Worm (Caenorhabditis elegans): ENCODE measurements around the gene ppgn-1.

The ppgn-1 gene

ce11 chrIV:2389745-2390144 lies 41.0 kb upstream of the ppgn-1 start:
- no peak for TF ChIP-seq alr-1 (tag; optimal IDR thresholded peaks at IDR 0.05)
- no peak for TF ChIP-seq nhr-77 (tag; optimal IDR thresholded peaks at IDR 0.05)
- no peak for TF ChIP-seq unc-55 (GFP tag; optimal IDR thresholded peaks at IDR 0.05)
- no peak for TF ChIP-seq nhr-129 (tag; optimal IDR thresholded peaks at IDR 0.05)
- TF ChIP-seq nhr-25 (tag; optimal IDR thresholded peaks at IDR 0.05), result no peak
- TF ChIP-seq ama-1 (optimal IDR thresholded peaks at IDR 0.05), result no peak
- no peak for TF ChIP-seq F13H6.1 (tag; optimal IDR thresholded peaks at IDR 0.05)
- TF ChIP-seq nhr-237 (tag; optimal IDR thresholded peaks at IDR 0.05), result no peak
- TF ChIP-seq mdl-1 (tag; optimal IDR thresholded peaks at IDR 0.05), result no peak
- TF ChIP-seq unc-62 (GFP tag; optimal IDR thresholded peaks at IDR 0.05), result no peak
- no peak for TF ChIP-seq unc-39 (tag; optimal IDR thresholded peaks at IDR 0.05)
- no peak for TF ChIP-seq nhr-12 (tag; optimal IDR thresholded peaks at IDR 0.05)
- TF ChIP-seq zag-1 (tag; optimal IDR thresholded peaks at IDR 0.05), result no peak
- TF ChIP-seq ztf-4 (tag; optimal IDR thresholded peaks at IDR 0.05), result no peak

DNA sequence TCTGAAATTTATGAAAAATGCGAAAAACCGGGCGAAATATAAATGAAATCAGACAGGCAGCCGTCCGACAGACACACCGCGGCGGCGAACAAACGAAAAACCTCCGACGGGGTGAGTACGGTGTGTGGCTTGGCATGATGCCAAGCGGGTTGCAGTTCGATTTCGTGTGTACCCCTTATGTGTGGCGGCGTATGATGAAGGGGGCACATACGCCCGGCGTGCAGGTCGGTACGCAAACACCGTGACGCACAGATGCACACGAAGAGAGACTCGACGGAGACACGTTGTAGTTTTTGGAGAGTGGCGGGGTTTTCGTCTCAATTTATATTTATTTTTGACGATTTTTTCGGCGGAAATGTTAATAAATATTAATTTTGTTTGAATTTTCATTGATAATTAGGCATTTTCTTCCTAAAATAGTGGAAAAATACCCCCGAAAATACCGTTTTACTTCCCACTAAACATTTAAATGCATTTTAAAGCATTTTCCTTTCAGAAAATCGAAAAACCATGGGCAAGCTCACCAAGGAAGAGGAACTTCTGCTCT lies 40.3 kb upstream of the ppgn-1 start, which contains the start of gene trap-3:
Gene trap-3, plus strand, starts transcription at position 497 of the 547 bp plus-strand sequence.
- TF ChIP-seq nhr-25 (tag; optimal IDR thresholded peaks at IDR 0.05) (peak; percentile 97), nhr-23 (tag; optimal IDR thresholded peaks at IDR 0.05) (no peak), ama-1 (optimal IDR thresholded peaks at IDR 0.05) (no peak), unc-39 (tag; optimal IDR thresholded peaks at IDR 0.05) (no peak), Y55F3AM.14 (GFP tag; optimal IDR thresholded peaks at IDR 0.05) (peak; percentile 91), aly-2 (tag; optimal IDR thresholded peaks at IDR 0.05) (no peak), C34F6.9 (tag; optimal IDR thresholded peaks at IDR 0.05) (peak; percentile 94), F13H6.1 (tag; optimal IDR thresholded peaks at IDR 0.05) (peak; percentile 97), R02D3.7 (tag; optimal IDR thresholded peaks at IDR 0.05) (peak; percentile 44), ztf-4 (tag; optimal IDR thresholded peaks at IDR 0.05) (peak; percentile 85), lsy-2 (tag; optimal IDR thresholded peaks at IDR 0.05) (peak; percentile 92 to 97), sem-4 (tag; optimal IDR thresholded peaks at IDR 0.05) (peak; percentile 73), ztf-1 (GFP tag; conservative IDR thresholded peaks at IDR 0.05) (no peak), nhr-21 (tag; optimal IDR thresholded peaks at IDR 0.05) (peak; percentile 95), sma-3 (GFP tag; optimal IDR thresholded peaks at IDR 0.05) (peak; percentile 98), blmp-1 (tag; optimal IDR thresholded peaks at IDR 0.05; ENCODE audit: insufficient read depth) (peak; percentile 90), lin-11 (tag; optimal IDR thresholded peaks at IDR 0.05) (peak; percentile 95), elt-3 (tag; optimal IDR thresholded peaks at IDR 0.05) (no peak), nhr-11 (tag; optimal IDR thresholded peaks at IDR 0.05) (peak; percentile 27), nhr-6 (tag; optimal IDR thresholded peaks at IDR 0.05) (peak; percentile 87), lin-13 (GFP tag; optimal IDR thresholded peaks at IDR 0.05) (peak; percentile 96), ceh-16 (tag; optimal IDR thresholded peaks at IDR 0.05) (peak; percentile 76), mbf-1 (tag; optimal IDR thresholded peaks at IDR 0.05) (no peak), mab-5 (tag; optimal IDR thresholded peaks at IDR 0.05) (peak; percentile 54), ZK546.5 (tag; optimal IDR thresholded peaks at IDR 0.05) (peak; percentile 67), fos-1 (tag; optimal IDR thresholded peaks at IDR 0.05) (peak; percentile 84), dmd-4 (tag; optimal IDR thresholded peaks at IDR 0.05) (no peak), unc-55 (GFP tag; optimal IDR thresholded peaks at IDR 0.05) (peak; percentile 97), ztf-11 (tag; optimal IDR thresholded peaks at IDR 0.05) (peak; percentile 12), zag-1 (tag; optimal IDR thresholded peaks at IDR 0.05) (peak; percentile 89), alr-1 (tag; optimal IDR thresholded peaks at IDR 0.05) (no peak), nhr-12 (tag; optimal IDR thresholded peaks at IDR 0.05) (peak; percentile 54), peb-1 (tag; optimal IDR thresholded peaks at IDR 0.05) (no peak), unc-62 (GFP tag; optimal IDR thresholded peaks at IDR 0.05) (no peak), snpc-4 (tag; optimal IDR thresholded peaks at IDR 0.05) (peak; percentile 82), mdl-1 (tag; optimal IDR thresholded peaks at IDR 0.05) (peak; percentile 56 to 86), nhr-10 (tag; optimal IDR thresholded peaks at IDR 0.05) (peak; percentile 86), crh-2 (tag; optimal IDR thresholded peaks at IDR 0.05) (peak; percentile 98), ceh-82 (tag; optimal IDR thresholded peaks at IDR 0.05) (peak; percentile 79), gmeb-1 (tag; optimal IDR thresholded peaks at IDR 0.05) (peak; percentile 89), lin-39 (tag; optimal IDR thresholded peaks at IDR 0.05) (peak; percentile 26), nhr-77 (tag; optimal IDR thresholded peaks at IDR 0.05) (peak; percentile 26), nhr-129 (tag; optimal IDR thresholded peaks at IDR 0.05) (peak; percentile 95), skn-1 (tag; optimal IDR thresholded peaks at IDR 0.05) (peak; percentile 29), nhr-237 (tag; optimal IDR thresholded peaks at IDR 0.05) (peak; percentile 8), sma-9 (GFP tag; optimal IDR thresholded peaks at IDR 0.05) (peak; percentile 89), sma-9 (tag; optimal IDR thresholded peaks at IDR 0.05) (no peak), elt-1 (tag; optimal IDR thresholded peaks at IDR 0.05) (no peak), egl-27 (tag; optimal IDR thresholded peaks at IDR 0.05) (peak; percentile 86)
